Worm (Caenorhabditis elegans) whole organism, L4 larva: ENCODE results near the gene ugt-60.
A peak's percentile ranks its signal among the peaks of the same experiment; 100 is the strongest.

Experiments
- F37D6.2 ChIP-seq: sonication (generic microtip); optimal IDR thresholded peaks from 2 replicates; lab custom pipeline; 2016; ENCODE audit warnings: mild to moderate bottlenecking, missing genetic modification characterization, missing compliant biosample characterization
- T20F7.1 ChIP-seq: fragments of 200-800 bp; sonication (Bioruptor generic); optimal IDR thresholded peaks from 2 replicates; lab custom pipeline; 2018; ENCODE audit warnings: mild to moderate bottlenecking, missing genetic modification characterization, missing compliant biosample characterization
- Y48G9A.11 ChIP-seq: fragments of 200-800 bp; sonication (Bioruptor generic); IDR thresholded peaks from 2 replicates; pipeline ENCODE4 v1.3.6; 2022; ENCODE audit warnings: missing genetic modification reagents, missing genetic modification characterization, missing compliant biosample characterization
- ZK337.2 ChIP-seq: fragments of 200-800 bp; sonication (Bioruptor generic); IDR thresholded peaks from 2 replicates; pipeline ENCODE4 v1.3.6; 2022; ENCODE audit warnings: missing genetic modification reagents, missing genetic modification characterization, missing compliant biosample characterization
- ZK546.5 ChIP-seq, 2 experiments: sonication (generic microtip); optimal IDR thresholded peaks; 2 replicates each; lab custom pipeline; 2017; ENCODE audit warnings: missing biosample characterization in 2 of 2, missing genetic modification characterization in 2 of 2
- ama-1 ChIP-seq: fragments of 150-350 bp; optimal IDR thresholded peaks from 2 replicates; lab custom pipeline; 2014; ENCODE audit warnings: inconsistent platforms, mixed read lengths
- arid-1 ChIP-seq: fragments of 200-800 bp; sonication (Bioruptor generic); conservative IDR thresholded peaks from 2 replicates; pipeline ENCODE4 v1.3.6; 2022; ENCODE audit warnings: missing genetic modification reagents, missing genetic modification characterization, missing compliant biosample characterization
- attf-4 ChIP-seq: sonication (generic microtip); optimal IDR thresholded peaks from 3 replicates; lab custom pipeline; 2017; ENCODE audit warnings: missing biosample characterization, missing genetic modification characterization
- ceh-20 ChIP-seq: fragments of 200-800 bp; sonication (Bioruptor generic); IDR thresholded peaks from 2 replicates; pipeline ENCODE4 v1.3.6; 2022; ENCODE audit warnings: missing genetic modification reagents, missing genetic modification characterization, missing compliant biosample characterization
- ceh-62 ChIP-seq: sonication (generic microtip); optimal IDR thresholded peaks from 2 replicates; lab custom pipeline; 2017; ENCODE audit warnings: missing biosample characterization, missing genetic modification characterization
- ceh-82 ChIP-seq: sonication (generic microtip); optimal IDR thresholded peaks from 2 replicates; lab custom pipeline; 2017; ENCODE audit warnings: missing biosample characterization, missing genetic modification characterization
- daf-12 ChIP-seq: fragments of 150-350 bp; optimal IDR thresholded peaks from 2 replicates; lab custom pipeline; 2014; ENCODE audit warnings: missing biosample characterization, missing genetic modification reagents, missing genetic modification characterization
- daf-16 ChIP-seq, 3 experiments: sonication (generic microtip); optimal IDR thresholded peaks; 2 replicates each; lab custom pipeline; 2016 to 2017; ENCODE audit warnings: missing genetic modification characterization in 3 of 3, missing genetic modification reagents in 3 of 3, mild to moderate bottlenecking in 2 of 3, missing compliant biosample characterization in 2 of 3, missing biosample characterization in 1 of 3, moderate library complexity in 1 of 3
- daf-19 ChIP-seq: fragments of 200-800 bp; sonication (Bioruptor generic); conservative IDR thresholded peaks from 2 replicates; pipeline ENCODE4 v1.3.6; 2022; ENCODE audit warnings: missing genetic modification characterization, missing compliant biosample characterization
- dpl-1 ChIP-seq: fragments of 150-350 bp; optimal IDR thresholded peaks from 2 replicates; lab custom pipeline; 2014; ENCODE audit warnings: missing biosample characterization, missing genetic modification reagents, missing genetic modification characterization
- duxl-1 ChIP-seq: sonication (generic microtip); optimal IDR thresholded peaks from 2 replicates; lab custom pipeline; 2016; ENCODE audit warnings: mild to moderate bottlenecking, missing genetic modification characterization, moderate library complexity, missing compliant biosample characterization; ENCODE audit not compliant: poor library complexity
- dve-1 ChIP-seq: sonication (generic microtip); optimal IDR thresholded peaks from 2 replicates; lab custom pipeline; 2017; ENCODE audit warnings: antibody characterized with exemption, mild to moderate bottlenecking, missing genetic modification characterization, missing compliant biosample characterization; ENCODE audit not compliant: insufficient read depth
- egl-43 ChIP-seq: fragments of 200-800 bp; sonication (Bioruptor generic); IDR thresholded peaks from 2 replicates; pipeline ENCODE4 v1.3.6; 2022; ENCODE audit warnings: missing genetic modification reagents, missing genetic modification characterization, missing compliant biosample characterization
- fkh-10 ChIP-seq: fragments of 150-350 bp; optimal IDR thresholded peaks from 2 replicates; lab custom pipeline; 2014; ENCODE audit warnings: missing biosample characterization, missing genetic modification reagents, missing genetic modification characterization
- gei-8 ChIP-seq: fragments of 200-800 bp; sonication (Bioruptor generic); optimal IDR thresholded peaks from 2 replicates; lab custom pipeline; 2018; ENCODE audit warnings: mild to moderate bottlenecking, missing genetic modification characterization, missing compliant biosample characterization
- hlh-30 ChIP-seq: sonication (generic microtip); optimal IDR thresholded peaks from 2 replicates; lab custom pipeline; 2017; ENCODE audit warnings: antibody characterized with exemption, mild to moderate bottlenecking, missing genetic modification characterization, missing compliant biosample characterization; ENCODE audit not compliant: insufficient read depth
- hmg-1.1 ChIP-seq: fragments of 200-800 bp; sonication (Bioruptor generic); IDR thresholded peaks from 2 replicates; pipeline ENCODE4 v1.3.6; 2022; ENCODE audit warnings: missing genetic modification reagents, missing genetic modification characterization, missing compliant biosample characterization
- lin-13 ChIP-seq: fragments of 150-350 bp; optimal IDR thresholded peaks from 2 replicates; lab custom pipeline; 2014; ENCODE audit warnings: missing biosample characterization, missing genetic modification reagents, missing genetic modification characterization
- lin-15B ChIP-seq: fragments of 150-350 bp; sonication (generic microtip); optimal IDR thresholded peaks from 3 replicates; lab custom pipeline; 2014; ENCODE audit warnings: missing biosample characterization, missing genetic modification characterization
- lin-29 ChIP-seq: fragments of 200-800 bp; sonication (Bioruptor generic); IDR thresholded peaks from 2 replicates; pipeline ENCODE4 v1.3.6; 2022; ENCODE audit warnings: missing genetic modification reagents, missing genetic modification characterization, missing compliant biosample characterization
- lin-39 ChIP-seq: fragments of 150-350 bp; optimal IDR thresholded peaks from 2 replicates; lab custom pipeline; 2014; ENCODE audit warnings: missing biosample characterization, missing genetic modification reagents, missing genetic modification characterization
- mep-1 ChIP-seq: fragments of 150-350 bp; sonication (generic microtip); optimal IDR thresholded peaks from 3 replicates; lab custom pipeline; 2014; ENCODE audit warnings: missing biosample characterization, missing genetic modification characterization
- mxl-3 ChIP-seq: fragments of 200-800 bp; sonication (Bioruptor generic); optimal IDR thresholded peaks from 2 replicates; lab custom pipeline; 2018; ENCODE audit warnings: mild to moderate bottlenecking, missing genetic modification characterization, missing compliant biosample characterization
- nhr-25 ChIP-seq: sonication (generic microtip); optimal IDR thresholded peaks from 2 replicates; lab custom pipeline; 2017; ENCODE audit warnings: missing genetic modification characterization, mild to moderate bottlenecking, missing compliant biosample characterization, antibody characterized with exemption, moderate library complexity, borderline replicate concordance; ENCODE audit not compliant: insufficient read depth
- nhr-28 ChIP-seq: fragments of 150-350 bp; optimal IDR thresholded peaks from 2 replicates; lab custom pipeline; 2014; ENCODE audit warnings: missing biosample characterization, missing genetic modification characterization
- nhr-42 ChIP-seq: fragments of 200-800 bp; sonication (Bioruptor generic); IDR thresholded peaks from 2 replicates; pipeline ENCODE4 v1.3.6; 2022; ENCODE audit warnings: missing genetic modification characterization, missing compliant biosample characterization
- nhr-77 ChIP-seq: fragments of 150-350 bp; optimal IDR thresholded peaks from 2 replicates; lab custom pipeline; 2014; ENCODE audit warnings: missing biosample characterization, missing genetic modification characterization
- pha-4 ChIP-seq, 2 experiments: fragments of 150-350 bp in 1 of 2; fragments of 200-800 bp in 1 of 2; sonication (Bioruptor generic) in 1 of 2; IDR thresholded peaks in 1 of 2; optimal IDR thresholded peaks in 1 of 2; 2 replicates each; pipeline versions ENCODE4 v1.3.6 to Lab custom; 2014 to 2022; ENCODE audit warnings: missing genetic modification characterization in 2 of 2, missing genetic modification reagents in 2 of 2, missing biosample characterization in 1 of 2, missing compliant biosample characterization in 1 of 2
- sdz-12 ChIP-seq: fragments of 200-800 bp; sonication (Bioruptor generic); optimal IDR thresholded peaks from 2 replicates; lab custom pipeline; 2018; ENCODE audit warnings: mild to moderate bottlenecking, missing genetic modification characterization, missing compliant biosample characterization
- set-16 ChIP-seq: fragments of 200-800 bp; sonication (Bioruptor generic); IDR thresholded peaks from 2 replicates; pipeline ENCODE4 v1.3.6; 2022; ENCODE audit warnings: missing genetic modification reagents, missing genetic modification characterization, missing compliant biosample characterization
- snpc-4 ChIP-seq: fragments of 150-350 bp; optimal IDR thresholded peaks from 2 replicates; lab custom pipeline; 2014; ENCODE audit warnings: missing biosample characterization, missing genetic modification characterization
- spr-3 ChIP-seq: fragments of 200-800 bp; sonication (Bioruptor generic); optimal IDR thresholded peaks from 2 replicates; lab custom pipeline; 2018; ENCODE audit warnings: mild to moderate bottlenecking, missing genetic modification characterization, missing compliant biosample characterization
- tag-97 ChIP-seq: fragments of 200-800 bp; sonication (Bioruptor generic); IDR thresholded peaks from 2 replicates; pipeline ENCODE4 v1.3.6; 2022; ENCODE audit warnings: missing genetic modification characterization, missing compliant biosample characterization
- unc-62 ChIP-seq, 3 experiments: fragments of 150-350 bp in 1 of 3; sonication (generic microtip); optimal IDR thresholded peaks in 2 of 3; peaks in 1 of 3; 1 replicate in 1 of 3; 2 replicates in 2 of 3; lab custom pipeline; 2014 to 2017; ENCODE audit warnings: missing biosample characterization in 3 of 3, missing genetic modification characterization in 3 of 3, missing genetic modification reagents in 3 of 3, missing genotype in 1 of 3
- zag-1 ChIP-seq: fragments of 150-350 bp; optimal IDR thresholded peaks from 2 replicates; lab custom pipeline; 2014; ENCODE audit warnings: missing biosample characterization, missing genetic modification characterization
- zip-11 ChIP-seq: fragments of 200-800 bp; sonication (Bioruptor generic); IDR thresholded peaks from 2 replicates; pipeline ENCODE4 v1.3.6; 2022; ENCODE audit warnings: missing genetic modification characterization, missing compliant biosample characterization
- ztf-7 ChIP-seq: fragments of 150-350 bp; optimal IDR thresholded peaks from 2 replicates; lab custom pipeline; 2014; ENCODE audit warnings: missing biosample characterization, missing genetic modification characterization

ugt-60 gene

ce11 chrIII:9698635-9699396 lies 20.0 kb upstream of the ugt-60 start (continued):
- TF ChIP-seq arid-1 (GFP tag; lab: Robert Waterston, UW): no peak
- no peak for TF ChIP-seq nhr-77
- no peak for TF ChIP-seq dpl-1
- TF ChIP-seq zip-11: no peak
- no peak for TF ChIP-seq ZK546.5 (tag; optimal IDR thresholded peaks at IDR 0.05; lab: Kevin White, UChicago)
- no peak for TF ChIP-seq ceh-82
- TF ChIP-seq ceh-20 (GFP tag; lab: Robert Waterston, UW): no peak
- no peak for TF ChIP-seq daf-16 (GFP tag; optimal IDR thresholded peaks at IDR 0.05; lab: Kevin White, UChicago)
- no peak for TF ChIP-seq daf-16 (tag; optimal IDR thresholded peaks at IDR 0.05; lab: Kevin White, UChicago)
- TF ChIP-seq set-16 (GFP tag; lab: Robert Waterston, UW): no peak
- no peak for TF ChIP-seq F37D6.2
- TF ChIP-seq snpc-4 (tag; lab: Kevin White, UChicago): no peak
- no peak for TF ChIP-seq Y48G9A.11 (GFP tag; lab: Robert Waterston, UW)
- TF ChIP-seq hmg-1.1 (GFP tag; lab: Robert Waterston, UW): peak; percentile 57
- TF ChIP-seq spr-3 (GFP tag; lab: Kevin White, UChicago): no peak
- no peak for TF ChIP-seq duxl-1 (tag; lab: Kevin White, UChicago)
- no peak for TF ChIP-seq ama-1
- no peak for TF ChIP-seq daf-19 (GFP tag; lab: Robert Waterston, UW)
- no peak for TF ChIP-seq attf-4 (tag; lab: Kevin White, UChicago)
- no peak for TF ChIP-seq lin-29 (GFP tag; lab: Robert Waterston, UW)
- TF ChIP-seq daf-12 (tag; lab: Kevin White, UChicago): no peak
- TF ChIP-seq ZK337.2 (GFP tag; lab: Robert Waterston, UW): no peak
- peak; percentile 40 for TF ChIP-seq dve-1
- no peak for TF ChIP-seq tag-97
- TF ChIP-seq gei-8 (GFP tag; lab: Kevin White, UChicago): no peak
- TF ChIP-seq T20F7.1 (GFP tag; lab: Kevin White, UChicago): no peak
- TF ChIP-seq ceh-62 (tag; lab: Kevin White, UChicago): no peak
- TF ChIP-seq nhr-25 (tag; lab: Kevin White, UChicago): no peak
- TF ChIP-seq sdz-12 (GFP tag; lab: Kevin White, UChicago): no peak

- TF ChIP-seq mxl-3 (GFP tag; lab: Kevin White, UChicago): peak; percentile 44
- no peak for TF ChIP-seq spr-3 (GFP tag; lab: Kevin White, UChicago)
- TF ChIP-seq unc-62 (GFP tag; optimal IDR thresholded peaks at IDR 0.05 in 1 of 2; lab: Kevin White, UChicago): peak in 1 of 2 experiments; percentile 87
- TF ChIP-seq unc-62 (tag; optimal IDR thresholded peaks at IDR 0.05; lab: Kevin White, UChicago): no peak
- no peak for TF ChIP-seq zag-1 (tag; lab: Kevin White, UChicago)
- no peak for TF ChIP-seq lin-15B (tag; lab: Kevin White, UChicago)
- TF ChIP-seq lin-39 (tag; lab: Kevin White, UChicago): no peak
- TF ChIP-seq pha-4 (GFP tag; IDR thresholded peaks at IDR 0.05; lab: Robert Waterston, UW): no peak
- no peak for TF ChIP-seq pha-4 (tag; optimal IDR thresholded peaks at IDR 0.05; lab: Kevin White, UChicago)
- TF ChIP-seq fkh-10 (GFP tag; lab: Kevin White, UChicago): no peak
- peak; percentile 5 for TF ChIP-seq nhr-28
- TF ChIP-seq nhr-25 (tag; lab: Kevin White, UChicago): no peak
- TF ChIP-seq hlh-30: peak; percentile 48
- TF ChIP-seq lin-13: no peak
- TF ChIP-seq F37D6.2: no peak
- TF ChIP-seq egl-43 (GFP tag; lab: Robert Waterston, UW): no peak
- no peak for TF ChIP-seq nhr-42
- TF ChIP-seq ztf-7: no peak
- TF ChIP-seq daf-12 (tag; lab: Kevin White, UChicago): no peak
- TF ChIP-seq snpc-4 (tag; lab: Kevin White, UChicago): no peak
- TF ChIP-seq ZK337.2 (GFP tag; lab: Robert Waterston, UW): no peak
- no peak for TF ChIP-seq mep-1 (tag; lab: Kevin White, UChicago)
Measured at ce11 chrIII:9697886-9698285, 19.0 kb upstream of the ugt-60 start.
